Fruit fly (Drosophila melanogaster) whole organism, wandering third instar larva: Measurements from ENCODE around the gene CG3699.

Source experiments
- CG32264 ChIP-seq: fragments of 200-800 bp; sonication (Bioruptor generic); optimal IDR thresholded peaks from 2 replicates; lab custom pipeline; 2016; ENCODE audit warnings: missing biosample characterization, missing genetic modification characterization
- CG9705 ChIP-seq: fragments of 200-800 bp; sonication (Bioruptor generic); optimal IDR thresholded peaks from 2 replicates; lab custom pipeline; 2018; ENCODE audit warnings: missing biosample characterization, mild to moderate bottlenecking, missing genetic modification characterization
- CrebA ChIP-seq: fragments of 200-800 bp; sonication (Bioruptor generic); optimal IDR thresholded peaks from 2 replicates; lab custom pipeline; 2016; ENCODE audit warnings: missing biosample characterization, mild to moderate bottlenecking, missing genetic modification characterization, borderline replicate concordance
- Dfd ChIP-seq: fragments of >200 bp; optimal IDR thresholded peaks from 2 replicates; lab custom pipeline; 2017; ENCODE audit warnings: missing biosample characterization, missing genetic modification characterization
- Dif ChIP-seq: fragments of 200-275, 200-300 bp; sonication (Bioruptor generic); optimal IDR thresholded peaks from 2 replicates; lab custom pipeline; 2018; ENCODE audit warnings: missing biosample characterization, missing genetic modification characterization; ENCODE audit not compliant: partially characterized antibody
- GATAd ChIP-seq: sonication (Bioruptor generic); optimal IDR thresholded peaks from 2 replicates; lab custom pipeline; 2016; ENCODE audit warnings: missing biosample characterization, missing genetic modification characterization
- HLH106 ChIP-seq: fragments of 200-800 bp; optimal IDR thresholded peaks from 3 replicates; lab custom pipeline; 2019; ENCODE audit warnings: missing biosample characterization, mild to moderate bottlenecking, missing genetic modification characterization, moderate library complexity
- Hr78 ChIP-seq: fragments of >200 bp; optimal IDR thresholded peaks from 2 replicates; lab custom pipeline; 2017; ENCODE audit warnings: missing biosample characterization, missing genetic modification characterization
- Hr83 ChIP-seq: fragments of 200-300 bp; sonication (Bioruptor generic); optimal IDR thresholded peaks from 2 replicates; lab custom pipeline; 2016; ENCODE audit warnings: missing biosample characterization, mild to moderate bottlenecking, missing genetic modification characterization, moderate library complexity; ENCODE audit not compliant: poor library complexity, severe bottlenecking
- Mio ChIP-seq: sonication (Bioruptor generic); optimal IDR thresholded peaks from 2 replicates; lab custom pipeline; 2016; ENCODE audit warnings: missing biosample characterization, missing genetic modification characterization
- Myc ChIP-seq: fragments of >200 bp; optimal IDR thresholded peaks from 2 replicates; lab custom pipeline; 2017
- OdsH ChIP-seq: fragments of 200-800 bp; sonication (Bioruptor generic); optimal IDR thresholded peaks from 2 replicates; lab custom pipeline; 2016; ENCODE audit warnings: missing biosample characterization, mild to moderate bottlenecking, missing genetic modification characterization
- Rel ChIP-seq, 2 experiments: fragments of 200-800 bp; sonication (Bioruptor generic) in 1 of 2; optimal IDR thresholded peaks; 2 replicates in 1 of 2; 3 replicates in 1 of 2; lab custom pipeline; 2016 to 2019; ENCODE audit warnings: mild to moderate bottlenecking in 2 of 2, missing biosample characterization in 2 of 2, missing genetic modification characterization in 2 of 2, moderate library complexity in 1 of 2
- Vsx2 ChIP-seq: fragments of 200-300, 225-300 bp; sonication (Bioruptor generic); optimal IDR thresholded peaks from 2 replicates; lab custom pipeline; 2018; ENCODE audit warnings: missing biosample characterization, missing genetic modification characterization; ENCODE audit not compliant: partially characterized antibody
- br ChIP-seq: fragments of 200-800 bp; sonication (Bioruptor generic); optimal IDR thresholded peaks from 2 replicates; lab custom pipeline; 2016; ENCODE audit warnings: missing biosample characterization, missing genetic modification characterization
- brk ChIP-seq: fragments of 200-800 bp; sonication (Bioruptor generic); optimal IDR thresholded peaks from 2 replicates; lab custom pipeline; 2016; ENCODE audit warnings: missing biosample characterization, mild to moderate bottlenecking, missing genetic modification characterization
- dmrt93B ChIP-seq: fragments of 200-800 bp; sonication (Bioruptor generic); optimal IDR thresholded peaks from 2 replicates; lab custom pipeline; 2018; ENCODE audit warnings: missing biosample characterization, mild to moderate bottlenecking, missing genetic modification characterization
- dsf ChIP-seq: sonication (Bioruptor generic); optimal IDR thresholded peaks from 2 replicates; lab custom pipeline; 2016; ENCODE audit warnings: missing biosample characterization, missing genetic modification characterization, borderline replicate concordance
- ey ChIP-seq: fragments of 200-800 bp; sonication (Bioruptor generic); optimal IDR thresholded peaks from 2 replicates; lab custom pipeline; 2016; ENCODE audit warnings: missing biosample characterization, missing genetic modification characterization
- foxo ChIP-seq, 2 experiments: fragments of 200-800 bp; sonication (Bioruptor generic); optimal IDR thresholded peaks; 2 replicates in 1 of 2; 3 replicates in 1 of 2; lab custom pipeline; 2016 to 2017; ENCODE audit warnings: missing biosample characterization in 2 of 2, missing genetic modification characterization in 2 of 2
- fru ChIP-seq: fragments of 200-800 bp; sonication (Bioruptor generic); optimal IDR thresholded peaks from 3 replicates; lab custom pipeline; 2016; ENCODE audit warnings: missing biosample characterization, mild to moderate bottlenecking, missing genetic modification characterization
- h ChIP-seq: fragments of 200-800 bp; sonication (Bioruptor generic); optimal IDR thresholded peaks from 3 replicates; lab custom pipeline; 2016; ENCODE audit warnings: missing biosample characterization, mild to moderate bottlenecking, missing genetic modification characterization
- jim ChIP-seq: fragments of 175-275, 200-325 bp; sonication (Bioruptor generic); optimal IDR thresholded peaks from 2 replicates; lab custom pipeline; 2016; ENCODE audit warnings: missing biosample characterization, mild to moderate bottlenecking, missing genetic modification characterization
- lola ChIP-seq: fragments of >200 bp; optimal IDR thresholded peaks from 2 replicates; lab custom pipeline; 2017; ENCODE audit warnings: missing biosample characterization, missing genetic modification characterization
- pan ChIP-seq: fragments of >200 bp; optimal IDR thresholded peaks from 2 replicates; lab custom pipeline; 2017
- psq ChIP-seq: fragments of 200-800 bp; sonication (Bioruptor generic); optimal IDR thresholded peaks from 3 replicates; lab custom pipeline; 2017; ENCODE audit warnings: missing biosample characterization, mild to moderate bottlenecking, missing genetic modification characterization, moderate library complexity
- rgr ChIP-seq: fragments of 200-800 bp; sonication (Bioruptor generic); optimal IDR thresholded peaks from 3 replicates; lab custom pipeline; 2016; ENCODE audit warnings: missing biosample characterization, mild to moderate bottlenecking, missing genetic modification characterization
- sage ChIP-seq: fragments of 200-800 bp; sonication (Bioruptor generic); optimal IDR thresholded peaks from 2 replicates; lab custom pipeline; 2016; ENCODE audit warnings: missing biosample characterization, mild to moderate bottlenecking, missing genetic modification characterization
- usp ChIP-seq: fragments of >200 bp; optimal IDR thresholded peaks from 2 replicates; lab custom pipeline; 2017; ENCODE audit warnings: missing biosample characterization, missing genetic modification characterization
- woc ChIP-seq: sonication (Bioruptor generic); optimal IDR thresholded peaks from 2 replicates; lab custom pipeline; 2016; ENCODE audit warnings: missing biosample characterization, mild to moderate bottlenecking, missing genetic modification characterization

The CG3699 gene

DNA sequence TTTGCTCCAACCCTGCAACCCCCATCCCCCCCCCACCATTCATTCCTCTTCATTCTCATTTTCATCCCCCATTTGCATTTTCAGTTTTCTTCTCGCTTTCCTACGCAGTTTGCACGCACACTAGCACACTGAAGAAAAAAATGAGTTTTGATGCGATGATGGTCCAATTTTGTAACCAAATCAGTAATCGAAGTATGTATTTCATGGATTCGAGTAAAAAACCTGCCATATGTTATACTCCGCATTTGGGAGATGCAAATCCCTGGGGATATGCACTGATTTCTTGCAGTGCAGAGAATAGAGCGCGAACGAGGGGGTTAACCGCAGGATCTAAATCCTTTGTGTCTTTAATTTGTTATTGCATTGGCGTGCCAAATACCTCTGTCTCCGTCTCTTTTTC is 8.6 kb upstream of the CG3699 start:
- TF ChIP-seq Mio (GFP tag; lab: Kevin White, UChicago): no peak
- TF ChIP-seq CrebA (GFP tag; lab: Kevin White, UChicago): no peak
- TF ChIP-seq Myc (lab: Kevin White, UChicago): no peak
- no peak for TF ChIP-seq Dif (GFP tag; lab: Kevin White, UChicago)
- TF ChIP-seq CG32264 (GFP tag; lab: Kevin White, UChicago): no peak
- no peak for TF ChIP-seq Hr78 (GFP tag; lab: Kevin White, UChicago)
- TF ChIP-seq OdsH (GFP tag; lab: Kevin White, UChicago): no peak
- TF ChIP-seq rgr (GFP tag; lab: Kevin White, UChicago): peak; percentile 3
- TF ChIP-seq GATAd (GFP tag; lab: Kevin White, UChicago): no peak
- TF ChIP-seq fru (GFP tag; lab: Kevin White, UChicago): peak; percentile 10
- no peak for TF ChIP-seq Dfd (GFP tag; lab: Kevin White, UChicago)
- TF ChIP-seq h (GFP tag; lab: Kevin White, UChicago): peak; percentile 19
- peak; percentile 19 for TF ChIP-seq ey (GFP tag; lab: Kevin White, UChicago)
- TF ChIP-seq Vsx2 (GFP tag; lab: Kevin White, UChicago): no peak
- TF ChIP-seq jim (GFP tag; lab: Kevin White, UChicago): no peak
- no peak for TF ChIP-seq brk (GFP tag; lab: Kevin White, UChicago)
- TF ChIP-seq HLH106 (tag; lab: Kevin White, UChicago): peak; percentile 15
- no peak for TF ChIP-seq pan (lab: Kevin White, UChicago)
- TF ChIP-seq foxo (GFP tag; optimal IDR thresholded peaks at IDR 0.05; lab: Kevin White, UChicago): peak in 1 of 2 experiments; percentile 33
- no peak for TF ChIP-seq lola
- TF ChIP-seq woc (GFP tag; lab: Kevin White, UChicago): no peak

DNA sequence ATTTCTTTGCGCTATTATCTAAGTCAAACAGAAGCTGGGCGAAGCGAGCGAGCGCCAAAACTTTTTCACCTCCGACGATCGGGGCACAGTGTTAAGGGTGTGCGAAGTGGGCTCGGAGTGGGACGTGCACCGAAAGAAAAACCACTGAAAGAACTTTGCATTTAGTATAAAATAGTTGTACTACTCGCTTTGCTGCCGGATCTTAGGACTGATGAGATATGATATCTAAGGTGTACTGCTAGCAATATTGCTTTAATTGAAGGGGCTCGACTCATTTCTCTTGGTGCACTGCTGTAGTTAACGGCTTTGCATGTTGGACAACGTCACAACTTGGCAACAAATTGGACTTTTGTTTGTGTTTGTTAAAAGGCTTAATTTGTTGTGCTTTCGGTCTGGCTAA is 6.5 kb upstream of the CG3699 start:
- TF ChIP-seq foxo (GFP tag; optimal IDR thresholded peaks at IDR 0.05; lab: Kevin White, UChicago) (peak in 1 of 2 experiments; percentile 26), brk (GFP tag; lab: Kevin White, UChicago) (no peak), h (GFP tag; lab: Kevin White, UChicago) (peak; percentile 8), CG9705 (GFP tag; lab: Kevin White, UChicago) (no peak), rgr (GFP tag; lab: Kevin White, UChicago) (peak; percentile 13)

- TF ChIP-seq sage (GFP tag; lab: Kevin White, UChicago) (no peak), Dfd (GFP tag; lab: Kevin White, UChicago) (no peak)
Observed at dm6 chrX:951800-952199, 4.5 kb upstream of the CG3699 start, which contains the start of gene CG3690. CG3690 (minus strand) TSS chrX:951900.

DNA sequence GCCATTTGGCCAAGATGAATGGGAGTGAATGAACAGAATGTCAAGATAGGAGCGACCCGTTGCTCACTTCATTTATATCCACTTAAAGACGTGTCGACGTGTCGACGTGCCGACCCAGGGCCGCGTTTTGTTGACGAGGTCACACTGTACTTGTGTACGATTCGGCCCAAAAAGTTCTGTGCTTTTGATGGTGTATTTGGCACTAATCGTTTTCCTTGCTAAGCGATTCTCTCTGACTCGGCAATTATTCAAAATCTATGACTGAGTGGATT is 921 bp upstream of the CG3699 start:
- peak; percentile 9 for TF ChIP-seq h (GFP tag; lab: Kevin White, UChicago)
- TF ChIP-seq fru (GFP tag; lab: Kevin White, UChicago): no peak
- TF ChIP-seq HLH106 (tag; lab: Kevin White, UChicago): no peak
- TF ChIP-seq psq: no peak
- no peak for TF ChIP-seq CG9705 (GFP tag; lab: Kevin White, UChicago)
- TF ChIP-seq usp (GFP tag; lab: Kevin White, UChicago): no peak
- TF ChIP-seq foxo (GFP tag; optimal IDR thresholded peaks at IDR 0.05; lab: Kevin White, UChicago): peak in 1 of 2 experiments; percentile 18
- TF ChIP-seq Hr83 (GFP tag; lab: Kevin White, UChicago): no peak
- TF ChIP-seq br (GFP tag; lab: Kevin White, UChicago): no peak
- TF ChIP-seq Vsx2 (GFP tag; lab: Kevin White, UChicago): no peak

- TF ChIP-seq Myc (lab: Kevin White, UChicago): no peak
- TF ChIP-seq HLH106 (tag; lab: Kevin White, UChicago): no peak
- peak; percentile 29 for TF ChIP-seq h (GFP tag; lab: Kevin White, UChicago)
- no peak for TF ChIP-seq dmrt93B (GFP tag; lab: Kevin White, UChicago)
Observed at dm6 chrX:946162-946561, 1.1 kb downstream of the CG3699 start.

dm6 chrX:945446-946013 is 1.8 kb downstream of the CG3699 start, which contains the start of gene CG3703:
CG3703 (minus strand) TSS chrX:945773.
- TF ChIP-seq Rel (GFP tag; optimal IDR thresholded peaks at IDR 0.05; lab: Kevin White, UChicago) (no peak), Rel (tag; optimal IDR thresholded peaks at IDR 0.05; lab: Kevin White, UChicago) (peak; percentile 97), dsf (GFP tag; lab: Kevin White, UChicago) (no peak)
